Worm (Caenorhabditis elegans) whole organism, L4 larva: Measurements from ENCODE around the gene myrf-2.

Source experiments
- aly-2 ChIP-seq: sonication (generic microtip); optimal IDR thresholded peaks from 2 replicates; lab custom pipeline; 2018; ENCODE audit warnings: missing biosample characterization, missing genetic modification characterization
- lir-3 ChIP-seq: sonication (generic microtip); optimal IDR thresholded peaks from 2 replicates; lab custom pipeline; 2016; ENCODE audit warnings: mild to moderate bottlenecking, missing genetic modification characterization, missing compliant biosample characterization
- nhr-41 ChIP-seq: fragments of 200-800 bp; sonication (Bioruptor generic); IDR thresholded peaks from 2 replicates; pipeline ENCODE4 v1.3.6; 2022; ENCODE audit warnings: missing genetic modification reagents, missing genetic modification characterization, missing compliant biosample characterization
- skn-1 ChIP-seq: fragments of 150-350 bp; optimal IDR thresholded peaks from 2 replicates; lab custom pipeline; 2014; ENCODE audit warnings: missing biosample characterization, missing genetic modification characterization

DNA sequence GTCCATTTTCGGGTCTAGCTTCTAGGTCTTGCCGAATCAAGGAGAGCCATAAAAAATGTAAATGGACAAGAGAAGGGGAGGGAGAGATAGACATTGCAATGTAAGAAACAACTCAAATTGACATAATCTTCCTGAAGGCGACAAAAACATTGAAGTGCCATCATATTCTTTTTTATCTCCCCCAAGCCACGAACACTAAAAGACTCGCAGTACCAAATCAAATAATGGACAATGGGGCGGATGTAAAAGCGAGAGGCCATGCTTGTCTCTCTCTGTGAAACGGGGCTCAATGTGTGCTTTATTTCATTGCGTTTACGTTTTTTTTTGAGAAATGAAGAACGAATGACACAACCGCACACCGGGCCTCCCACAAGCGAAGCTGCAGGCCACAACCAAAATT is 31.7 kb upstream of the myrf-2 start:
- TF ChIP-seq aly-2 (tag; lab: Kevin White, UChicago): no peak
- TF ChIP-seq nhr-41 (GFP tag; lab: Robert Waterston, UW): no peak
- TF ChIP-seq lir-3: no peak
- no peak for TF ChIP-seq skn-1
